Worm (Caenorhabditis elegans) whole organism, young adult: ENCODE data around the gene str-57.

Experiments used
- C06A6.2 ChIP-seq: fragments of 200-800 bp; sonication (Bioruptor generic); conservative IDR thresholded peaks from 2 replicates; pipeline ENCODE4 v1.3.6; 2022; ENCODE audit warnings: missing genetic modification characterization, missing compliant biosample characterization
- ama-1 ChIP-seq, 3 experiments: fragments of 150-350 bp in 1 of 3; sonication (generic microtip) in 2 of 3; optimal IDR thresholded peaks; 2 replicates each; lab custom pipeline; 2014 to 2018; ENCODE audit warnings: missing biosample characterization in 2 of 3, missing genetic modification characterization in 2 of 3, missing genetic modification reagents in 2 of 3
- lag-1 ChIP-seq: fragments of 200-800 bp; sonication (Bioruptor generic); IDR thresholded peaks from 2 replicates; pipeline ENCODE4 v1.3.6; 2022; ENCODE audit warnings: missing genetic modification reagents, missing genetic modification characterization, missing compliant biosample characterization
- mcd-1 ChIP-seq: fragments of 200-800 bp; sonication (Bioruptor generic); IDR thresholded peaks from 2 replicates; pipeline ENCODE4 v1.3.6; 2022; ENCODE audit warnings: missing genetic modification reagents, missing genetic modification characterization, missing compliant biosample characterization
- snpc-4 ChIP-seq, 5 experiments: fragments of 150-350 bp in 1 of 5; sonication (generic microtip) in 4 of 5; optimal IDR thresholded peaks; 2 replicates each; lab custom pipeline; 2014 to 2018; ENCODE audit warnings: missing genetic modification characterization in 5 of 5, missing biosample characterization in 3 of 5, antibody characterized with exemption in 2 of 5, mild to moderate bottlenecking in 2 of 5, missing compliant biosample characterization in 2 of 5, missing genotype in 2 of 5, moderate library complexity in 2 of 5, missing genetic modification reagents in 1 of 5
- ztf-28 ChIP-seq: fragments of 200-800 bp; sonication (Bioruptor generic); IDR thresholded peaks from 2 replicates; pipeline ENCODE4 v1.3.6; 2022; ENCODE audit warnings: missing genetic modification reagents, missing genetic modification characterization, missing compliant biosample characterization

ce11 chrV:15921102-15921501 is 50.6 kb downstream of the str-57 start, which contains the start of gene cdr-1:
- no peak for TF ChIP-seq ztf-28 (GFP tag; lab: Robert Waterston, UW)
- no peak for TF ChIP-seq C06A6.2 (GFP tag; lab: Robert Waterston, UW)
- no peak for TF ChIP-seq snpc-4 (GFP tag; optimal IDR thresholded peaks at IDR 0.05; lab: Kevin White, UChicago)
- no peak for TF ChIP-seq snpc-4 (tag; optimal IDR thresholded peaks at IDR 0.05; lab: Kevin White, UChicago)
- no peak for TF ChIP-seq ama-1 (optimal IDR thresholded peaks at IDR 0.05; lab: Kevin White, UChicago)
- no peak for TF ChIP-seq ama-1 (GFP tag; optimal IDR thresholded peaks at IDR 0.05; lab: Kevin White, UChicago)
- TF ChIP-seq lag-1, result no peak
- no peak for TF ChIP-seq mcd-1 (GFP tag; lab: Robert Waterston, UW)
